Worm (Caenorhabditis elegans) whole organism, late embryonic: Measurements from ENCODE around the gene coa-4.

Experiments used
- F13H6.1 ChIP-seq: sonication (generic microtip); optimal IDR thresholded peaks from 2 replicates; lab custom pipeline; 2016; ENCODE audit warnings: missing genetic modification characterization, missing compliant biosample characterization
- K02D7.2 ChIP-seq: sonication (generic microtip); optimal IDR thresholded peaks from 2 replicates; lab custom pipeline; 2017; ENCODE audit warnings: mild to moderate bottlenecking, missing genetic modification characterization, missing compliant biosample characterization
- ahr-1 ChIP-seq: sonication (generic microtip); optimal IDR thresholded peaks from 2 replicates; lab custom pipeline; 2016; ENCODE audit warnings: missing genetic modification characterization, missing compliant biosample characterization
- ama-1 ChIP-seq: fragments of 150-350 bp; optimal IDR thresholded peaks from 2 replicates; lab custom pipeline; 2014
- ceh-14 ChIP-seq: sonication (generic microtip); optimal IDR thresholded peaks from 2 replicates; lab custom pipeline; 2016; ENCODE audit warnings: missing genotype, missing genetic modification characterization, missing compliant biosample characterization
- ceh-18 ChIP-seq: sonication (generic microtip); optimal IDR thresholded peaks from 2 replicates; lab custom pipeline; 2016; ENCODE audit warnings: missing genetic modification characterization, missing compliant biosample characterization
- ceh-19 ChIP-seq: fragments of 200-800 bp; sonication (Bioruptor generic); optimal IDR thresholded peaks from 2 replicates; lab custom pipeline; 2018; ENCODE audit warnings: mild to moderate bottlenecking, missing genetic modification characterization, missing compliant biosample characterization
- ceh-2 ChIP-seq: sonication (generic microtip); optimal IDR thresholded peaks from 2 replicates; lab custom pipeline; 2016; ENCODE audit warnings: missing genotype, missing genetic modification characterization, missing compliant biosample characterization
- ceh-22 ChIP-seq: sonication (generic microtip); optimal IDR thresholded peaks from 2 replicates; lab custom pipeline; 2017; ENCODE audit warnings: missing biosample characterization, missing genetic modification characterization
- ceh-45 ChIP-seq: fragments of 200-800 bp; sonication (Bioruptor generic); IDR thresholded peaks from 2 replicates; pipeline ENCODE4 v1.3.6; 2022; ENCODE audit warnings: missing genetic modification reagents, missing genetic modification characterization, missing compliant biosample characterization
- ceh-48 ChIP-seq: sonication (generic microtip); optimal IDR thresholded peaks from 2 replicates; lab custom pipeline; 2016; ENCODE audit warnings: missing genetic modification characterization, inconsistent platforms, missing compliant biosample characterization
- ceh-6 ChIP-seq: fragments of 200-800 bp; sonication (Bioruptor generic); optimal IDR thresholded peaks from 2 replicates; lab custom pipeline; 2018; ENCODE audit warnings: mild to moderate bottlenecking, missing genetic modification characterization, missing compliant biosample characterization
- ceh-9 ChIP-seq: sonication (generic microtip); optimal IDR thresholded peaks from 2 replicates; lab custom pipeline; 2016; ENCODE audit warnings: mild to moderate bottlenecking, missing genetic modification characterization, inconsistent platforms, missing compliant biosample characterization
- che-1 ChIP-seq: sonication (generic microtip); optimal IDR thresholded peaks from 2 replicates; lab custom pipeline; 2016; ENCODE audit warnings: mild to moderate bottlenecking, missing genetic modification characterization, missing compliant biosample characterization
- dmd-4 ChIP-seq: sonication (generic microtip); optimal IDR thresholded peaks from 2 replicates; lab custom pipeline; 2016; ENCODE audit warnings: borderline replicate concordance, missing genetic modification characterization, missing compliant biosample characterization
- dve-1 ChIP-seq: sonication (generic microtip); optimal IDR thresholded peaks from 2 replicates; lab custom pipeline; 2017; ENCODE audit warnings: antibody characterized with exemption, mild to moderate bottlenecking, missing genetic modification characterization, missing compliant biosample characterization
- elt-2 ChIP-seq: sonication (generic microtip); optimal IDR thresholded peaks from 2 replicates; lab custom pipeline; 2016; ENCODE audit warnings: missing genetic modification reagents, missing genetic modification characterization, missing compliant biosample characterization
- ets-4 ChIP-seq: sonication (generic microtip); optimal IDR thresholded peaks from 2 replicates; lab custom pipeline; 2016; ENCODE audit warnings: missing genetic modification characterization, missing compliant biosample characterization
- eyg-1 ChIP-seq: sonication (generic microtip); optimal IDR thresholded peaks from 2 replicates; lab custom pipeline; 2016; ENCODE audit warnings: missing genotype, missing genetic modification characterization, missing compliant biosample characterization
- fax-1 ChIP-seq: sonication (generic microtip); optimal IDR thresholded peaks from 2 replicates; lab custom pipeline; 2016; ENCODE audit warnings: missing genotype, missing genetic modification characterization, missing compliant biosample characterization
- fkh-10 ChIP-seq: fragments of 150-350 bp; optimal IDR thresholded peaks from 2 replicates; lab custom pipeline; 2014; ENCODE audit warnings: missing biosample characterization, missing genetic modification reagents, missing genetic modification characterization
- fkh-6 ChIP-seq: sonication (generic microtip); optimal IDR thresholded peaks from 2 replicates; lab custom pipeline; 2016; ENCODE audit warnings: missing genetic modification characterization, missing compliant biosample characterization
- hlh-13 ChIP-seq: fragments of 200-800 bp; sonication (Bioruptor generic); optimal IDR thresholded peaks from 2 replicates; lab custom pipeline; 2018; ENCODE audit warnings: mild to moderate bottlenecking, missing genetic modification characterization, missing compliant biosample characterization
- hlh-15 ChIP-seq: sonication (generic microtip); optimal IDR thresholded peaks from 2 replicates; lab custom pipeline; 2016; ENCODE audit warnings: missing genetic modification characterization, missing compliant biosample characterization
- hlh-30 ChIP-seq: sonication (generic microtip); optimal IDR thresholded peaks from 2 replicates; lab custom pipeline; 2017; ENCODE audit warnings: antibody characterized with exemption, missing genetic modification characterization, missing compliant biosample characterization; ENCODE audit not compliant: insufficient read depth
- hlh-6 ChIP-seq: sonication (generic microtip); optimal IDR thresholded peaks from 2 replicates; lab custom pipeline; 2016; ENCODE audit warnings: missing genotype, missing genetic modification characterization, missing compliant biosample characterization
- hlh-8 ChIP-seq: sonication (generic microtip); optimal IDR thresholded peaks from 2 replicates; lab custom pipeline; 2016; ENCODE audit warnings: missing genotype, missing genetic modification characterization, missing compliant biosample characterization
- lim-6 ChIP-seq: sonication (generic microtip); optimal IDR thresholded peaks from 2 replicates; lab custom pipeline; 2016; ENCODE audit warnings: missing genetic modification characterization, missing compliant biosample characterization
- lin-11 ChIP-seq: fragments of 200-800 bp; sonication (Bioruptor generic); optimal IDR thresholded peaks from 2 replicates; lab custom pipeline; 2018; ENCODE audit warnings: mild to moderate bottlenecking, missing genetic modification characterization, missing compliant biosample characterization
- madf-2 ChIP-seq: sonication (generic microtip); optimal IDR thresholded peaks from 2 replicates; lab custom pipeline; 2017; ENCODE audit warnings: missing genetic modification characterization, missing compliant biosample characterization
- nfya-1 ChIP-seq: sonication (generic microtip); optimal IDR thresholded peaks from 2 replicates; lab custom pipeline; 2017; ENCODE audit warnings: missing genetic modification characterization, mild to moderate bottlenecking, missing compliant biosample characterization, antibody characterized with exemption, moderate library complexity
- nhr-232 ChIP-seq: sonication (generic microtip); optimal IDR thresholded peaks from 2 replicates; lab custom pipeline; 2016; ENCODE audit warnings: missing genetic modification characterization, missing compliant biosample characterization
- pag-3 ChIP-seq: sonication (generic microtip); optimal IDR thresholded peaks from 2 replicates; lab custom pipeline; 2016; ENCODE audit warnings: missing compliant biosample characterization, missing genetic modification characterization, borderline replicate concordance
- pax-1 ChIP-seq: fragments of 150-350 bp; optimal IDR thresholded peaks from 2 replicates; lab custom pipeline; 2014; ENCODE audit warnings: missing biosample characterization, missing genetic modification characterization
- pha-2 ChIP-seq: sonication (generic microtip); optimal IDR thresholded peaks from 2 replicates; lab custom pipeline; 2017; ENCODE audit warnings: mild to moderate bottlenecking, missing genetic modification characterization, missing compliant biosample characterization
- pros-1 ChIP-seq: fragments of 150-350 bp; optimal IDR thresholded peaks from 2 replicates; lab custom pipeline; 2014; ENCODE audit warnings: missing biosample characterization, missing genetic modification reagents, missing genetic modification characterization
- ref-2 ChIP-seq: sonication (generic microtip); optimal IDR thresholded peaks from 2 replicates; lab custom pipeline; 2016; ENCODE audit warnings: missing genetic modification characterization, missing compliant biosample characterization
- rnt-1 ChIP-seq: sonication (generic microtip); optimal IDR thresholded peaks from 2 replicates; lab custom pipeline; 2016; ENCODE audit warnings: missing genetic modification characterization, missing compliant biosample characterization
- sox-4 ChIP-seq: sonication (generic microtip); optimal IDR thresholded peaks from 2 replicates; lab custom pipeline; 2017; ENCODE audit warnings: mild to moderate bottlenecking, missing genetic modification characterization, inconsistent platforms, missing compliant biosample characterization
- tbx-2 ChIP-seq: sonication (generic microtip); optimal IDR thresholded peaks from 2 replicates; lab custom pipeline; 2016; ENCODE audit warnings: missing genetic modification characterization, missing compliant biosample characterization
- tbx-7 ChIP-seq: sonication (generic microtip); optimal IDR thresholded peaks from 2 replicates; lab custom pipeline; 2016; ENCODE audit warnings: missing genotype, missing genetic modification characterization, missing compliant biosample characterization
- ttx-3 ChIP-seq: sonication (generic microtip); optimal IDR thresholded peaks from 2 replicates; lab custom pipeline; 2016; ENCODE audit warnings: missing genetic modification reagents, missing genetic modification characterization, missing compliant biosample characterization
- unc-3 ChIP-seq, 2 experiments: fragments of 200-800 bp in 1 of 2; sonication (Bioruptor generic) in 1 of 2; sonication (generic microtip) in 1 of 2; conservative IDR thresholded peaks in 1 of 2; optimal IDR thresholded peaks in 1 of 2; 2 replicates each; pipeline versions ENCODE4 v1.3.6 to Lab custom; 2016 to 2022; ENCODE audit warnings: missing compliant biosample characterization in 2 of 2, missing genetic modification characterization in 2 of 2, missing genetic modification reagents in 1 of 2
- unc-55 ChIP-seq: sonication (generic microtip); optimal IDR thresholded peaks from 2 replicates; lab custom pipeline; 2017; ENCODE audit warnings: missing biosample characterization, missing genetic modification reagents, missing genetic modification characterization
- unc-86 ChIP-seq: sonication (generic microtip); optimal IDR thresholded peaks from 2 replicates; lab custom pipeline; 2016; ENCODE audit warnings: missing genetic modification characterization, missing compliant biosample characterization
- zip-5 ChIP-seq: sonication (generic microtip); optimal IDR thresholded peaks from 2 replicates; lab custom pipeline; 2016; ENCODE audit warnings: missing genetic modification characterization, missing compliant biosample characterization
- ztf-16 ChIP-seq: sonication (generic microtip); optimal IDR thresholded peaks from 2 replicates; lab custom pipeline; 2017; ENCODE audit warnings: missing genetic modification characterization, missing compliant biosample characterization

The coa-4 gene

ce11 chrIV:9319080-9319479, 16.3 kb downstream of the coa-4 start, which contains the start of the genes F49C12.11 and nemt-1:
F49C12.11 (plus strand) TSS chrIV:9319380.
nemt-1 (minus strand) TSS chrIV:9319439.
- TF ChIP-seq fax-1 (tag; lab: Kevin White, UChicago) (no peak), dve-1 (tag; lab: Kevin White, UChicago) (no peak), ceh-18 (tag; lab: Kevin White, UChicago) (no peak), ceh-22 (no peak), ets-4 (no peak), sox-4 (tag; lab: Kevin White, UChicago) (no peak), ceh-2 (tag; lab: Kevin White, UChicago) (no peak), nfya-1 (no peak), hlh-15 (no peak), unc-86 (tag; lab: Kevin White, UChicago) (no peak), hlh-30 (tag; lab: Kevin White, UChicago) (no peak), fkh-10 (GFP tag; lab: Kevin White, UChicago) (no peak), hlh-13 (GFP tag; lab: Kevin White, UChicago) (no peak), ttx-3 (tag; lab: Kevin White, UChicago) (no peak), ceh-14 (tag; lab: Kevin White, UChicago) (no peak), ref-2 (tag; lab: Kevin White, UChicago) (no peak), eyg-1 (tag; lab: Kevin White, UChicago) (no peak), unc-55 (no peak)

ce11 chrIV:9318147-9318546, 17.3 kb downstream of the coa-4 start:
- TF ChIP-seq ceh-6 (GFP tag; lab: Kevin White, UChicago), result no peak
- TF ChIP-seq unc-3 (GFP tag; conservative IDR thresholded peaks at IDR 0.05; lab: Robert Waterston, UW), result no peak
- TF ChIP-seq unc-3 (tag; optimal IDR thresholded peaks at IDR 0.05; lab: Kevin White, UChicago), result no peak
- no peak for TF ChIP-seq tbx-7
- TF ChIP-seq pag-3 (tag; lab: Kevin White, UChicago), result no peak
- no peak for TF ChIP-seq ceh-48 (tag; lab: Kevin White, UChicago)
- TF ChIP-seq madf-2 (tag; lab: Kevin White, UChicago), result no peak
- no peak for TF ChIP-seq fkh-10 (GFP tag; lab: Kevin White, UChicago)
- TF ChIP-seq dmd-4 (tag; lab: Kevin White, UChicago), result no peak
- TF ChIP-seq rnt-1, result no peak
- TF ChIP-seq sox-4 (tag; lab: Kevin White, UChicago), result no peak
- TF ChIP-seq zip-5 (tag; lab: Kevin White, UChicago), result no peak
- no peak for TF ChIP-seq hlh-6
- no peak for TF ChIP-seq elt-2 (tag; lab: Kevin White, UChicago)
- no peak for TF ChIP-seq ttx-3 (tag; lab: Kevin White, UChicago)
- no peak for TF ChIP-seq pax-1 (tag; lab: Kevin White, UChicago)
- no peak for TF ChIP-seq ref-2 (tag; lab: Kevin White, UChicago)
- no peak for TF ChIP-seq ceh-9 (tag; lab: Kevin White, UChicago)

- TF ChIP-seq pha-2, result peak; percentile 42
- no peak for TF ChIP-seq hlh-8 (tag; lab: Kevin White, UChicago)
- TF ChIP-seq ref-2 (tag; lab: Kevin White, UChicago), result peak; percentile 22
- TF ChIP-seq ceh-2 (tag; lab: Kevin White, UChicago), result peak; percentile 62
- no peak for TF ChIP-seq dve-1 (tag; lab: Kevin White, UChicago)
- TF ChIP-seq hlh-13 (GFP tag; lab: Kevin White, UChicago), result no peak
- TF ChIP-seq nhr-232 (tag; lab: Kevin White, UChicago), result peak; percentile 72
- peak; percentile 55 for TF ChIP-seq unc-86 (tag; lab: Kevin White, UChicago)
- peak; percentile 60 for TF ChIP-seq ceh-19 (GFP tag; lab: Kevin White, UChicago)
- peak; percentile 19 for TF ChIP-seq lim-6 (tag; lab: Kevin White, UChicago)
- no peak for TF ChIP-seq unc-3 (GFP tag; conservative IDR thresholded peaks at IDR 0.05; lab: Robert Waterston, UW)
- TF ChIP-seq unc-3 (tag; optimal IDR thresholded peaks at IDR 0.05; lab: Kevin White, UChicago), result peak; percentile 62
- TF ChIP-seq F13H6.1 (tag; lab: Kevin White, UChicago), result peak; percentile 35
- peak; percentile 49 for TF ChIP-seq ztf-16 (tag; lab: Kevin White, UChicago)
- peak; percentile 65 for TF ChIP-seq fkh-6 (tag; lab: Kevin White, UChicago)
- no peak for TF ChIP-seq pros-1 (tag; lab: Kevin White, UChicago)
- no peak for TF ChIP-seq ceh-22
- TF ChIP-seq ceh-6 (GFP tag; lab: Kevin White, UChicago), result peak; percentile 64
- peak; percentile 43 for TF ChIP-seq che-1
- peak; percentile 42 for TF ChIP-seq rnt-1
- TF ChIP-seq ama-1 (lab: Kevin White, UChicago), result no peak
- TF ChIP-seq ceh-45 (GFP tag; lab: Robert Waterston, UW), result 0 out of 2 replicates have a peak, but pooled peaks have one; percentile 42
- TF ChIP-seq ahr-1, result peak; percentile 0
- TF ChIP-seq tbx-2 (tag; lab: Kevin White, UChicago), result peak; percentile 79
- peak; percentile 28 for TF ChIP-seq eyg-1 (tag; lab: Kevin White, UChicago)
- peak; percentile 9 for TF ChIP-seq K02D7.2 (tag; lab: Kevin White, UChicago)
- TF ChIP-seq lin-11 (tag; lab: Kevin White, UChicago), result peak; percentile 25
These were observed 19.2 kb downstream of the coa-4 start, which contains the start of the genes F49C12.9 and rpn-7 for ce11 chrIV:9316068-9316681. F49C12.9 (minus strand) TSS chrIV:9316215. rpn-7 (plus strand) TSS chrIV:9316631.
